Worm (Caenorhabditis elegans): ENCODE measurements around the gene gcy-22.

Gene gcy-22

ce11 chrV:20845524-20846208 lies 20.8 kb upstream of the gcy-22 start, which contains the start of the genes F31D4.2 and fkb-6 (continued):
- TF ChIP-seq lin-35 (GFP tag; optimal IDR thresholded peaks at IDR 0.05) (peak in 1 of 3 experiments; percentile 64), ztf-3 (GFP tag; optimal IDR thresholded peaks at IDR 0.05) (no peak), lsl-1 (GFP tag; optimal IDR thresholded peaks at IDR 0.05) (peak; percentile 88), nhr-120 (GFP tag; IDR thresholded peaks at IDR 0.05) (no peak), T26A5.8 (tag; optimal IDR thresholded peaks at IDR 0.05) (no peak), F37B4.10 (GFP tag; IDR thresholded peaks at IDR 0.05) (no peak), dpff-1 (tag; optimal IDR thresholded peaks at IDR 0.05) (no peak), nhr-80 (tag; optimal IDR thresholded peaks at IDR 0.05) (no peak), ztf-28 (GFP tag; IDR thresholded peaks at IDR 0.05) (no peak), sptf-2 (GFP tag; optimal IDR thresholded peaks at IDR 0.05) (no peak), mxl-1 (tag; optimal IDR thresholded peaks at IDR 0.05) (no peak), tbp1 (GFP tag; optimal IDR thresholded peaks at IDR 0.05) (peak; percentile 58), pbrm-1 (GFP tag; IDR thresholded peaks at IDR 0.05) (peak; percentile 66; the same call in 1 of the 2 replicates), lsy-27 (tag; optimal IDR thresholded peaks at IDR 0.05; ENCODE audit: borderline replicate concordance, insufficient read depth) (no peak), fkh-3 (tag; optimal IDR thresholded peaks at IDR 0.05) (no peak), ztf-25 (GFP tag; IDR thresholded peaks at IDR 0.05) (no peak), tlf-1 (GFP tag; optimal IDR thresholded peaks at IDR 0.05) (peak; percentile 20), madf-8 (GFP tag; conservative IDR thresholded peaks at IDR 0.05) (peak; percentile 14; the same call in 1 of the 2 replicates), F33H1.4 (GFP tag; IDR thresholded peaks at IDR 0.05) (0 out of 2 replicates have a peak, but pooled peaks have one; percentile 7), ztf-18 (tag; optimal IDR thresholded peaks at IDR 0.05) (no peak), tbx-9 (tag; optimal IDR thresholded peaks at IDR 0.05; ENCODE audit: borderline replicate concordance) (no peak), mcd-1 (GFP tag; IDR thresholded peaks at IDR 0.05) (peak; percentile 70), ZK185.1 (tag; optimal IDR thresholded peaks at IDR 0.05; ENCODE audit: poor library complexity, severe bottlenecking) (peak; percentile 45), ekl-4 (GFP tag; IDR thresholded peaks at IDR 0.05) (peak; percentile 53; the same call in 1 of the 2 replicates), madf-3 (GFP tag; IDR thresholded peaks at IDR 0.05) (0 out of 2 replicates have a peak, but pooled peaks have one; percentile 25), attf-3 (GFP tag; conservative IDR thresholded peaks at IDR 0.05) (0 out of 2 replicates have a peak, but pooled peaks have one; percentile 44), lin-54 (GFP tag; optimal IDR thresholded peaks at IDR 0.05) (peak; percentile 61), sea-2 (GFP tag; IDR thresholded peaks at IDR 0.05) (no peak), ceh-27 (GFP tag; optimal IDR thresholded peaks at IDR 0.05) (peak; percentile 63), rcor-1 (GFP tag; IDR thresholded peaks at IDR 0.05) (peak; percentile 79), hlh-12 (tag; optimal IDR thresholded peaks at IDR 0.05) (no peak), hmg-1.2 (GFP tag; IDR thresholded peaks at IDR 0.05) (peak; percentile 50), zim-3 (tag; optimal IDR thresholded peaks at IDR 0.05) (no peak), K11D2.4 (GFP tag; IDR thresholded peaks at IDR 0.05) (peak; percentile 62), B0019.2 (GFP tag; conservative IDR thresholded peaks at IDR 0.05) (no peak), ccch-3 (GFP tag; optimal IDR thresholded peaks at IDR 0.05) (no peak), lir-1 (GFP tag; conservative IDR thresholded peaks at IDR 0.05) (0 out of 2 replicates have a peak, but pooled peaks have one; percentile 6), ztf-22 (GFP tag; optimal IDR thresholded peaks at IDR 0.05) (no peak), cebp-1 (GFP tag; IDR thresholded peaks at IDR 0.05) (no peak), cebp-1 (tag; optimal IDR thresholded peaks at IDR 0.05) (peak; percentile 59), snpc-4 (GFP tag; optimal IDR thresholded peaks at IDR 0.05) (no peak), snpc-4 (tag; optimal IDR thresholded peaks at IDR 0.05) (peak in 3 of 4 experiments; percentile 6 to 60 (median 23)), somi-1 (GFP tag; optimal IDR thresholded peaks at IDR 0.05) (no peak), aptf-2 (GFP tag; conservative IDR thresholded peaks at IDR 0.05) (no peak), ztf-26 (tag; optimal IDR thresholded peaks at IDR 0.05) (no peak), madf-6 (GFP tag; IDR thresholded peaks at IDR 0.05) (peak; percentile 72), nfyb-1 (GFP tag; IDR thresholded peaks at IDR 0.05) (no peak), madf-10 (tag; optimal IDR thresholded peaks at IDR 0.05) (peak; percentile 6)

All from whole organism, young adult.